Worm (Caenorhabditis elegans) whole organism, late embryonic: Measurements from ENCODE around the gene C23H4.8.

Experiments used
- F13H6.1 ChIP-seq: sonication (generic microtip); optimal IDR thresholded peaks from 2 replicates; lab custom pipeline; 2016; ENCODE audit warnings: missing genetic modification characterization, missing compliant biosample characterization
- T23F11.4 ChIP-seq: fragments of 200-800 bp; sonication (Bioruptor generic); optimal IDR thresholded peaks from 2 replicates; lab custom pipeline; 2018; ENCODE audit warnings: mild to moderate bottlenecking, missing genetic modification characterization, missing compliant biosample characterization
- ahr-1 ChIP-seq: sonication (generic microtip); optimal IDR thresholded peaks from 2 replicates; lab custom pipeline; 2016; ENCODE audit warnings: missing genetic modification characterization, missing compliant biosample characterization
- ceh-18 ChIP-seq: sonication (generic microtip); optimal IDR thresholded peaks from 2 replicates; lab custom pipeline; 2016; ENCODE audit warnings: missing genetic modification characterization, missing compliant biosample characterization
- ceh-24 ChIP-seq: sonication (generic microtip); optimal IDR thresholded peaks from 2 replicates; lab custom pipeline; 2016; ENCODE audit warnings: mild to moderate bottlenecking, missing genetic modification characterization, missing compliant biosample characterization
- ceh-31 ChIP-seq: sonication (generic microtip); optimal IDR thresholded peaks from 2 replicates; lab custom pipeline; 2016; ENCODE audit warnings: missing genetic modification characterization, missing compliant biosample characterization
- ceh-45 ChIP-seq: fragments of 200-800 bp; sonication (Bioruptor generic); IDR thresholded peaks from 2 replicates; pipeline ENCODE4 v1.3.6; 2022; ENCODE audit warnings: missing genetic modification reagents, missing genetic modification characterization, missing compliant biosample characterization
- ceh-48 ChIP-seq: sonication (generic microtip); optimal IDR thresholded peaks from 2 replicates; lab custom pipeline; 2016; ENCODE audit warnings: missing genetic modification characterization, inconsistent platforms, missing compliant biosample characterization
- ceh-6 ChIP-seq: fragments of 200-800 bp; sonication (Bioruptor generic); optimal IDR thresholded peaks from 2 replicates; lab custom pipeline; 2018; ENCODE audit warnings: mild to moderate bottlenecking, missing genetic modification characterization, missing compliant biosample characterization
- ceh-9 ChIP-seq: sonication (generic microtip); optimal IDR thresholded peaks from 2 replicates; lab custom pipeline; 2016; ENCODE audit warnings: mild to moderate bottlenecking, missing genetic modification characterization, inconsistent platforms, missing compliant biosample characterization
- dve-1 ChIP-seq: sonication (generic microtip); optimal IDR thresholded peaks from 2 replicates; lab custom pipeline; 2017; ENCODE audit warnings: antibody characterized with exemption, mild to moderate bottlenecking, missing genetic modification characterization, missing compliant biosample characterization
- elt-2 ChIP-seq: sonication (generic microtip); optimal IDR thresholded peaks from 2 replicates; lab custom pipeline; 2016; ENCODE audit warnings: missing genetic modification reagents, missing genetic modification characterization, missing compliant biosample characterization
- ets-4 ChIP-seq: sonication (generic microtip); optimal IDR thresholded peaks from 2 replicates; lab custom pipeline; 2016; ENCODE audit warnings: missing genetic modification characterization, missing compliant biosample characterization
- eyg-1 ChIP-seq: sonication (generic microtip); optimal IDR thresholded peaks from 2 replicates; lab custom pipeline; 2016; ENCODE audit warnings: missing genotype, missing genetic modification characterization, missing compliant biosample characterization
- fkh-10 ChIP-seq: fragments of 150-350 bp; optimal IDR thresholded peaks from 2 replicates; lab custom pipeline; 2014; ENCODE audit warnings: missing biosample characterization, missing genetic modification reagents, missing genetic modification characterization
- gmeb-2 ChIP-seq: sonication (generic microtip); optimal IDR thresholded peaks from 2 replicates; lab custom pipeline; 2016; ENCODE audit warnings: missing genetic modification characterization, inconsistent platforms, missing compliant biosample characterization
- hlh-13 ChIP-seq: fragments of 200-800 bp; sonication (Bioruptor generic); optimal IDR thresholded peaks from 2 replicates; lab custom pipeline; 2018; ENCODE audit warnings: mild to moderate bottlenecking, missing genetic modification characterization, missing compliant biosample characterization
- hlh-6 ChIP-seq: sonication (generic microtip); optimal IDR thresholded peaks from 2 replicates; lab custom pipeline; 2016; ENCODE audit warnings: missing genotype, missing genetic modification characterization, missing compliant biosample characterization
- lin-11 ChIP-seq: fragments of 200-800 bp; sonication (Bioruptor generic); optimal IDR thresholded peaks from 2 replicates; lab custom pipeline; 2018; ENCODE audit warnings: mild to moderate bottlenecking, missing genetic modification characterization, missing compliant biosample characterization
- nhr-11 ChIP-seq: fragments of 150-350 bp; optimal IDR thresholded peaks from 2 replicates; lab custom pipeline; 2014; ENCODE audit warnings: missing biosample characterization, missing genetic modification characterization
- nhr-232 ChIP-seq: sonication (generic microtip); optimal IDR thresholded peaks from 2 replicates; lab custom pipeline; 2016; ENCODE audit warnings: missing genetic modification characterization, missing compliant biosample characterization
- npax-4 ChIP-seq: sonication (generic microtip); optimal IDR thresholded peaks from 2 replicates; lab custom pipeline; 2016; ENCODE audit warnings: missing genetic modification characterization, missing compliant biosample characterization
- odd-2 ChIP-seq: sonication (generic microtip); optimal IDR thresholded peaks from 2 replicates; lab custom pipeline; 2017; ENCODE audit warnings: antibody characterized with exemption, mild to moderate bottlenecking, missing genetic modification characterization, missing compliant biosample characterization
- pat-9 ChIP-seq: fragments of 200-800 bp; sonication (Bioruptor generic); optimal IDR thresholded peaks from 2 replicates; lab custom pipeline; 2018; ENCODE audit warnings: mild to moderate bottlenecking, missing genetic modification characterization, moderate library complexity, missing compliant biosample characterization
- pax-1 ChIP-seq: fragments of 150-350 bp; optimal IDR thresholded peaks from 2 replicates; lab custom pipeline; 2014; ENCODE audit warnings: missing biosample characterization, missing genetic modification characterization
- pha-4 ChIP-seq: fragments of 150-350 bp; optimal IDR thresholded peaks from 2 replicates; lab custom pipeline; 2018; ENCODE audit warnings: missing biosample characterization, missing genetic modification reagents, missing genetic modification characterization
- pros-1 ChIP-seq: fragments of 150-350 bp; optimal IDR thresholded peaks from 2 replicates; lab custom pipeline; 2014; ENCODE audit warnings: missing biosample characterization, missing genetic modification reagents, missing genetic modification characterization
- ref-2 ChIP-seq: sonication (generic microtip); optimal IDR thresholded peaks from 2 replicates; lab custom pipeline; 2016; ENCODE audit warnings: missing genetic modification characterization, missing compliant biosample characterization
- rnt-1 ChIP-seq: sonication (generic microtip); optimal IDR thresholded peaks from 2 replicates; lab custom pipeline; 2016; ENCODE audit warnings: missing genetic modification characterization, missing compliant biosample characterization
- sdc-2 ChIP-seq: sonication (generic microtip); optimal IDR thresholded peaks from 2 replicates; lab custom pipeline; 2016; ENCODE audit warnings: missing genotype, missing genetic modification characterization, missing compliant biosample characterization
- sox-2 ChIP-seq: fragments of 200-800 bp; sonication (Bioruptor generic); IDR thresholded peaks from 2 replicates; pipeline ENCODE4 v1.3.6; 2022; ENCODE audit warnings: missing genetic modification reagents, missing genetic modification characterization, missing compliant biosample characterization
- sox-4 ChIP-seq: sonication (generic microtip); optimal IDR thresholded peaks from 2 replicates; lab custom pipeline; 2017; ENCODE audit warnings: mild to moderate bottlenecking, missing genetic modification characterization, inconsistent platforms, missing compliant biosample characterization
- unc-3 ChIP-seq, 2 experiments: fragments of 200-800 bp in 1 of 2; sonication (Bioruptor generic) in 1 of 2; sonication (generic microtip) in 1 of 2; conservative IDR thresholded peaks in 1 of 2; optimal IDR thresholded peaks in 1 of 2; 2 replicates each; pipeline versions ENCODE4 v1.3.6 to Lab custom; 2016 to 2022; ENCODE audit warnings: missing compliant biosample characterization in 2 of 2, missing genetic modification characterization in 2 of 2, missing genetic modification reagents in 1 of 2
- unc-42 ChIP-seq: sonication (generic microtip); optimal IDR thresholded peaks from 2 replicates; lab custom pipeline; 2016; ENCODE audit warnings: missing genotype, missing genetic modification characterization, missing compliant biosample characterization
- unc-55 ChIP-seq: sonication (generic microtip); optimal IDR thresholded peaks from 2 replicates; lab custom pipeline; 2017; ENCODE audit warnings: missing biosample characterization, missing genetic modification reagents, missing genetic modification characterization

Gene C23H4.8

ce11 chrX:12186592-12186991, 30.5 kb upstream of the C23H4.8 start:
- TF ChIP-seq ahr-1 (tag; lab: Kevin White, UChicago) (no peak), ceh-45 (GFP tag; lab: Robert Waterston, UW) (no peak), hlh-6 (tag; lab: Kevin White, UChicago) (no peak), eyg-1 (tag; lab: Kevin White, UChicago) (no peak), nhr-232 (tag; lab: Kevin White, UChicago) (no peak), sox-2 (GFP tag; lab: Robert Waterston, UW) (no peak), dve-1 (no peak), ceh-6 (GFP tag; lab: Kevin White, UChicago) (no peak)

- no peak for TF ChIP-seq ceh-9 (tag; lab: Kevin White, UChicago)
- TF ChIP-seq hlh-13 = no peak
- TF ChIP-seq F13H6.1 (tag; lab: Kevin White, UChicago) = no peak
- TF ChIP-seq unc-55 (GFP tag; lab: Kevin White, UChicago) = peak; percentile 20
- no peak for TF ChIP-seq nhr-232 (tag; lab: Kevin White, UChicago)
- no peak for TF ChIP-seq hlh-6 (tag; lab: Kevin White, UChicago)
- TF ChIP-seq unc-42 (tag; lab: Kevin White, UChicago) = no peak
- no peak for TF ChIP-seq ceh-24
Observed at ce11 chrX:12188280-12189071, 28.6 kb upstream of the C23H4.8 start.

ce11 chrX:12197367-12197766, 19.7 kb upstream of the C23H4.8 start:
- TF ChIP-seq dve-1 = no peak
- TF ChIP-seq npax-4 (tag; lab: Kevin White, UChicago) = no peak
- TF ChIP-seq pax-1 (tag; lab: Kevin White, UChicago) = no peak
- no peak for TF ChIP-seq rnt-1 (tag; lab: Kevin White, UChicago)
- no peak for TF ChIP-seq eyg-1 (tag; lab: Kevin White, UChicago)
- TF ChIP-seq ceh-18 = no peak
- no peak for TF ChIP-seq ceh-31 (tag; lab: Kevin White, UChicago)
- TF ChIP-seq sox-4 (tag; lab: Kevin White, UChicago) = no peak
- TF ChIP-seq pros-1 (tag; lab: Kevin White, UChicago) = no peak
- no peak for TF ChIP-seq ets-4 (tag; lab: Kevin White, UChicago)
- no peak for TF ChIP-seq elt-2 (tag; lab: Kevin White, UChicago)
- TF ChIP-seq nhr-11 (tag; lab: Kevin White, UChicago) = no peak
- TF ChIP-seq unc-42 (tag; lab: Kevin White, UChicago) = no peak
- TF ChIP-seq, all 69 proteins: peak for 0

- TF ChIP-seq unc-42 (tag; lab: Kevin White, UChicago) (peak; percentile 22), fkh-10 (GFP tag; lab: Kevin White, UChicago) (no peak)
Observed at ce11 chrX:12198298-12198697, 18.7 kb upstream of the C23H4.8 start.

- TF ChIP-seq pha-4 = no peak
- no peak for TF ChIP-seq sdc-2 (tag; lab: Kevin White, UChicago)
- no peak for TF ChIP-seq hlh-6 (tag; lab: Kevin White, UChicago)
- TF ChIP-seq ceh-48 = no peak
- TF ChIP-seq T23F11.4 (GFP tag; lab: Kevin White, UChicago) = no peak
- no peak for TF ChIP-seq lin-11
- no peak for TF ChIP-seq eyg-1 (tag; lab: Kevin White, UChicago)
- TF ChIP-seq gmeb-2 (tag; lab: Kevin White, UChicago) = no peak
- TF ChIP-seq pat-9 (tag; lab: Kevin White, UChicago) = no peak
- TF ChIP-seq nhr-232 (tag; lab: Kevin White, UChicago) = no peak
- TF ChIP-seq unc-55 (GFP tag; lab: Kevin White, UChicago) = no peak
- no peak for TF ChIP-seq unc-3 (GFP tag; conservative IDR thresholded peaks at IDR 0.05; lab: Robert Waterston, UW)
- TF ChIP-seq unc-3 (tag; optimal IDR thresholded peaks at IDR 0.05; lab: Kevin White, UChicago) = no peak
- TF ChIP-seq rnt-1 (tag; lab: Kevin White, UChicago) = no peak
- TF ChIP-seq ref-2 (tag; lab: Kevin White, UChicago) = no peak
- no peak for TF ChIP-seq pros-1 (tag; lab: Kevin White, UChicago)
- TF ChIP-seq odd-2 (tag; lab: Kevin White, UChicago) = no peak
Observed at ce11 chrX:12200577-12200976, 16.5 kb upstream of the C23H4.8 start.
